ENCODE assay signal across 2 fruit fly cellular contexts in the genomic region with DNA sequence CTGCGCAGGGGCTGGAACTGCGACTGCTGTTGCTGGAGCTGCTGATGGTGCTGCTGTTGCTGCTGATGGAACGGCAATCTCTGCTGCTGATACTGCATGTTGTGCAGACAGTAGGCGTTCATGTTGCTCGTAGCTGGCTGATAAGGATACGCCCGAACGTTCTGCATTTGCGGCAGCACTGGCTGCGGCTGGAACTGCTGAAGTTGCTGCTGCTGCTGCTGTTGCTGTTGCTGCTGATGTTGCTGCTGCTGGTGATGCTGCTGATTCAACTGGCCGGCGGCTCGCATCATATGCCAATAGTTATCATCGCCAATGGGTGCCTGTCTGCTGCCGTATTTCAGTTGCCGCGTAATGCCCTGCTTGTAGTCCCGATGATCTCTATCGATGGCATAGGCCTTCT.
A peak's percentile ranks its signal among the peaks of the same experiment; 100 is the strongest.
TF ChIP-seq lines count a peak whose summit lies in the region.

No protein-coding gene starts in this region.

- TF ChIP-seq CTCF in whole organism, embryonic (GFP tag; optimal IDR thresholded peaks at IDR 0.05; lab: Kevin White, UChicago) = no peak

TF ChIP-seq in whole organism, embryonic, 481 proteins besides CTCF, POLR2A, EP300 and RAD21:
- TF ChIP-seq CG8478 (optimal IDR thresholded peaks at IDR 0.05; lab: Kevin White, UChicago) (peak; percentile 44), Mrtf (GFP tag; IDR thresholded peaks at IDR 0.05; lab: Robert Waterston, UW) (no peak), Dfd (GFP tag; optimal IDR thresholded peaks at IDR 0.05; lab: Kevin White, UChicago) (peak in 1 of 2 experiments; percentile 44), Ets65A (GFP tag; lab: Kevin White, UChicago) (peak; percentile 39), CG17328 (GFP tag; IDR thresholded peaks at IDR 0.05; lab: Robert Waterston, UW) (no peak), mld (GFP tag; IDR thresholded peaks at IDR 0.05; lab: Robert Waterston, UW; ENCODE audit: partially characterized antibody) (0 out of 3 replicates have a peak, but pooled peaks have one; percentile 34)

TF ChIP-seq in whole organism, wandering third instar larva, 38 proteins besides CTCF, POLR2A, EP300 and RAD21:
- no peak for TF ChIP-seq sage (GFP tag; optimal IDR thresholded peaks at IDR 0.05; lab: Kevin White, UChicago)
- TF ChIP-seq Dfd (GFP tag; optimal IDR thresholded peaks at IDR 0.05; lab: Kevin White, UChicago) = peak; percentile 95
- TF ChIP-seq dmrt93B (GFP tag; optimal IDR thresholded peaks at IDR 0.05; lab: Kevin White, UChicago) = no peak
- no peak for TF ChIP-seq pan (optimal IDR thresholded peaks at IDR 0.05; lab: Kevin White, UChicago)
